Worm (Caenorhabditis elegans) whole organism, L3 larva: ENCODE results near the gene mcm-7.

Source experiments
- R02D3.7 ChIP-seq: fragments of 150-350 bp; optimal IDR thresholded peaks from 2 replicates; lab custom pipeline; 2014; ENCODE audit warnings: missing biosample characterization, missing genetic modification characterization
- daf-12 ChIP-seq: fragments of 150-350 bp; optimal IDR thresholded peaks from 2 replicates; lab custom pipeline; 2014; ENCODE audit warnings: missing biosample characterization, missing genetic modification reagents, missing genetic modification characterization
- egl-27 ChIP-seq: sonication (generic microtip); optimal IDR thresholded peaks from 4 replicates; lab custom pipeline; 2017; ENCODE audit warnings: missing biosample characterization, missing genetic modification reagents, missing genetic modification characterization
- eor-1 ChIP-seq, 2 experiments: fragments of 150-350 bp; optimal IDR thresholded peaks; 2 replicates each; lab custom pipeline; 2014 to 2018; ENCODE audit warnings: missing biosample characterization in 2 of 2, missing genetic modification characterization in 2 of 2
- lin-39 ChIP-seq: fragments of 150-350 bp; optimal IDR thresholded peaks from 2 replicates; lab custom pipeline; 2018; ENCODE audit warnings: missing biosample characterization, missing genetic modification reagents, missing genetic modification characterization
- nhr-23 ChIP-seq: fragments of 150-350 bp; optimal IDR thresholded peaks from 2 replicates; lab custom pipeline; 2014; ENCODE audit warnings: missing biosample characterization, missing genetic modification reagents, missing genetic modification characterization
- nhr-25 ChIP-seq: sonication (generic microtip); optimal IDR thresholded peaks from 2 replicates; lab custom pipeline; 2017; ENCODE audit warnings: missing biosample characterization, missing genetic modification characterization
- nhr-43 ChIP-seq: sonication (generic microtip); optimal IDR thresholded peaks from 2 replicates; lab custom pipeline; 2016; ENCODE audit warnings: mild to moderate bottlenecking, missing genetic modification characterization, missing compliant biosample characterization; ENCODE audit not compliant: poor library complexity, severe bottlenecking
- nhr-76 ChIP-seq: fragments of 150-350 bp; sonication (generic microtip); optimal IDR thresholded peaks from 5 replicates; lab custom pipeline; 2014; ENCODE audit warnings: missing biosample characterization, missing genetic modification characterization
- nhr-77 ChIP-seq: fragments of 150-350 bp; optimal IDR thresholded peaks from 2 replicates; lab custom pipeline; 2014; ENCODE audit warnings: missing biosample characterization, missing genetic modification characterization
- skn-1 ChIP-seq: fragments of 150-350 bp; optimal IDR thresholded peaks from 2 replicates; lab custom pipeline; 2014; ENCODE audit warnings: missing biosample characterization, missing genetic modification characterization
- tbx-2 ChIP-seq: sonication (generic microtip); optimal IDR thresholded peaks from 2 replicates; lab custom pipeline; 2016; ENCODE audit warnings: mild to moderate bottlenecking, missing genetic modification characterization, missing compliant biosample characterization
- unc-39 ChIP-seq: sonication (generic microtip); optimal IDR thresholded peaks from 4 replicates; lab custom pipeline; 2017; ENCODE audit warnings: missing biosample characterization, missing genetic modification characterization
- ztf-11 ChIP-seq: fragments of 150-350 bp; optimal IDR thresholded peaks from 2 replicates; lab custom pipeline; 2014; ENCODE audit warnings: missing biosample characterization, missing genetic modification characterization
- ztf-4 ChIP-seq: fragments of 150-350 bp; optimal IDR thresholded peaks from 2 replicates; lab custom pipeline; 2014; ENCODE audit warnings: missing biosample characterization, missing genetic modification characterization

mcm-7 gene

DNA sequence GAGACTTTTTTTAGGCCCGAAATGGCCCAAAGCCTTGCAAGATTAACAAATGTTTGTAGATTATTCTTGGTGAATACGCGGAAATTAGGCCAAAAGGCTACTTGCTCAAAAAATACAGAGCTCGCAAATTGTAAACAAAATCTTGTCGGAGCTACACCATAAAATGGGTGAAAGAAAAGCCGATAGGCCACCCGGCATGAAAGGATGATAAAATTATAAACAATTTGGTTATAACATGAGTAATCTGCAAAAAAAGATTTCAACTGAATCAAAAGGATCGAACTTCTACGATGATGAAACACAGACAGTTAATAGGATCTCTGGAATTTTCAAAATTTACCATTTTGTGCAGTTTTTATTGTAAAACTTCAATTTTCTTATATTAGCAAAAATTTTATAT is 51.2 kb downstream of the mcm-7 start:
- TF ChIP-seq unc-39 (tag; lab: Kevin White, UChicago), result no peak
- TF ChIP-seq eor-1 (tag; optimal IDR thresholded peaks at IDR 0.05; lab: Kevin White, UChicago), result no peak
- no peak for TF ChIP-seq nhr-23 (tag; lab: Kevin White, UChicago)
- no peak for TF ChIP-seq nhr-77 (tag; lab: Kevin White, UChicago)
- no peak for TF ChIP-seq skn-1 (tag; lab: Kevin White, UChicago)
- TF ChIP-seq ztf-4 (tag; lab: Kevin White, UChicago), result no peak
- TF ChIP-seq nhr-43, result no peak
- TF ChIP-seq tbx-2 (tag; lab: Kevin White, UChicago), result no peak
- no peak for TF ChIP-seq nhr-25 (tag; lab: Kevin White, UChicago)
- TF ChIP-seq egl-27 (tag; lab: Kevin White, UChicago), result no peak
- no peak for TF ChIP-seq R02D3.7 (tag; lab: Kevin White, UChicago)

DNA sequence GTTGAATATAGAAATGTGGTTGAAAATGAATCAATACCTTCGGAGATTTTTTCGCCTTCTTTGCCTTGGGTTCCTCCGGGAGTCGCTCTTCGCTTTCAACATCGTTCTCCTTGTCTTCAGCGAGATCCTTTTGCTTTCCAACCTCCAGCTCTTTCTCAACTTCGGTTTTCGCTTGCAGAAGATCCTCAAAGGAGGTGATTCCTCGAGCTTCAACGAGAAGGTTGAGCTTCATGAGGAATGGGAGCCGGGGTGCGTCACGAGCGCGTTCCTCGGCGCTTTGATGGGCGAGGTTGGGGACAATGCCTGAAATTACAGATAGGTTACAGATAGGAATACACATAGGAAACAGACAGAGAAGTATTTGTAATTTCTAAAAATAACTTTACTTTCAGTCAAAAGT is 51.9 kb downstream of the mcm-7 start:
- TF ChIP-seq ztf-11 (no peak), nhr-76 (tag; lab: Kevin White, UChicago) (no peak), nhr-77 (tag; lab: Kevin White, UChicago) (no peak), daf-12 (tag; lab: Kevin White, UChicago) (no peak), egl-27 (tag; lab: Kevin White, UChicago) (no peak), lin-39 (tag; lab: Kevin White, UChicago) (no peak)
